Fruit fly (Drosophila melanogaster) whole organism, embryonic: ENCODE data around the gene CG31559.

ENCODE experiments used
- CG10209 ChIP-seq: fragments of 200-800 bp; sonication (Bioruptor generic); optimal IDR thresholded peaks from 3 replicates; lab custom pipeline; 2017; ENCODE audit warnings: missing biosample characterization, mild to moderate bottlenecking, missing genetic modification characterization, missing genetic modification reagents
- CG16779 ChIP-seq: fragments of 200-800 bp; sonication (Bioruptor generic); IDR thresholded peaks from 2 replicates; pipeline ENCODE4 v1.3.6; 2022; ENCODE audit warnings: missing biosample characterization, missing genetic modification characterization
- CG17328 ChIP-seq: fragments of 200-800 bp; sonication (Bioruptor generic); IDR thresholded peaks from 2 replicates; pipeline ENCODE4 v1.3.6; 2022; ENCODE audit warnings: missing biosample characterization, missing genetic modification characterization
- CG31388 ChIP-seq: fragments of 200-800 bp; sonication (Bioruptor generic); optimal IDR thresholded peaks from 2 replicates; lab custom pipeline; 2016; ENCODE audit warnings: missing biosample characterization, missing genetic modification characterization
- CG43689 ChIP-seq: fragments of 200-800 bp; sonication (Bioruptor generic); IDR thresholded peaks from 2 replicates; pipeline ENCODE4 v1.3.6; 2022; ENCODE audit warnings: missing biosample characterization, missing genetic modification characterization
- CG9797 ChIP-seq: fragments of 200-800 bp; sonication (Bioruptor generic); optimal IDR thresholded peaks from 3 replicates; lab custom pipeline; 2018; ENCODE audit warnings: missing biosample characterization, mild to moderate bottlenecking, missing genetic modification characterization
- Deaf1 ChIP-seq: fragments of 200-800 bp; optimal IDR thresholded peaks from 3 replicates; lab custom pipeline; 2019; ENCODE audit warnings: missing biosample characterization, mild to moderate bottlenecking, missing genetic modification characterization, moderate library complexity
- MESR4 ChIP-seq: fragments of 200-800 bp; sonication (Bioruptor generic); optimal IDR thresholded peaks from 2 replicates; lab custom pipeline; 2018; ENCODE audit warnings: missing biosample characterization, mild to moderate bottlenecking, missing genetic modification characterization, moderate library complexity
- Nf-YB ChIP-seq: fragments of 200-800 bp; sonication (Bioruptor generic); optimal IDR thresholded peaks from 3 replicates; lab custom pipeline; 2019; ENCODE audit warnings: missing biosample characterization, mild to moderate bottlenecking, missing genetic modification characterization, moderate library complexity
- ap ChIP-seq: fragments of 200-800 bp; sonication (Bioruptor generic); IDR thresholded peaks from 2 replicates; pipeline ENCODE4 v1.3.6; 2022; ENCODE audit warnings: missing biosample characterization, missing genetic modification characterization
- br ChIP-seq: fragments of >200 bp; optimal IDR thresholded peaks from 2 replicates; lab custom pipeline; 2017
- ewg ChIP-seq: fragments of 200-800 bp; sonication (Bioruptor generic); optimal IDR thresholded peaks from 3 replicates; lab custom pipeline; 2017; ENCODE audit warnings: mild to moderate bottlenecking, missing biosample characterization, missing genetic modification reagents, missing genetic modification characterization
- mam ChIP-seq: fragments of 200-800 bp; sonication (Bioruptor generic); optimal IDR thresholded peaks from 3 replicates; lab custom pipeline; 2016; ENCODE audit warnings: missing biosample characterization, missing genetic modification characterization

DNA sequence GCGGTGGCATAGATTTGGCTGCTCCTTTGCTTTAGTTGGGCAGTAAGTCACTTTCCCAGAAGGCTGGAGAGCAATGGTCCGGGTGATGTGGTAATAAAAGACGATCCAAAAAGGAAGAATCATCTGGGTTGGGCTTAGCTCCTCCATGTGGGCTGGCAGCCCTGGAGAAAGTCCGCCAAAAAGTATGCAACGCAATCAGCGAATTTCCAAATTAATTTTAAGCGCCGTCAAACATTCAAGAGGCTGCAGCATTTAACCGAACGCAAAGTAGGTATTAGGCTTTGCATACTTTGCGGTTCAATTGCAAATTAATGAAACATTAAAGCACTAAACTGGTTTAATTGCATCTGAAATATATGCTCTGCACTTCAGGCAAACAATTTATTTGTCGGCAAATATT is 7.4 kb downstream of the CG31559 start:
- TF ChIP-seq CG16779 (GFP tag; lab: Robert Waterston, UW) (no peak), CG10209 (GFP tag; lab: Kevin White, UChicago) (no peak), ap (GFP tag; lab: Robert Waterston, UW) (no peak), br (lab: Kevin White, UChicago) (no peak), CG43689 (no peak), MESR4 (GFP tag; lab: Kevin White, UChicago) (no peak), CG9797 (GFP tag; lab: Kevin White, UChicago) (no peak), Nf-YB (GFP tag; lab: Kevin White, UChicago) (no peak), CG31388 (GFP tag; lab: Kevin White, UChicago) (no peak), CG17328 (GFP tag; lab: Robert Waterston, UW) (no peak), ewg (GFP tag; lab: Kevin White, UChicago) (no peak), mam (GFP tag; lab: Kevin White, UChicago) (no peak), Deaf1 (tag; lab: Kevin White, UChicago) (no peak)
